Worm (Caenorhabditis elegans) whole organism, late embryonic: ENCODE data around the gene sri-20.

Experiments used
- che-1 ChIP-seq: sonication (generic microtip); optimal IDR thresholded peaks from 2 replicates; lab custom pipeline; 2016; ENCODE audit warnings: mild to moderate bottlenecking, missing genetic modification characterization, missing compliant biosample characterization
- fkh-6 ChIP-seq: sonication (generic microtip); optimal IDR thresholded peaks from 2 replicates; lab custom pipeline; 2016; ENCODE audit warnings: missing genetic modification characterization, missing compliant biosample characterization
- hlh-30 ChIP-seq: sonication (generic microtip); optimal IDR thresholded peaks from 2 replicates; lab custom pipeline; 2017; ENCODE audit warnings: antibody characterized with exemption, missing genetic modification characterization, missing compliant biosample characterization; ENCODE audit not compliant: insufficient read depth
- hlh-8 ChIP-seq: sonication (generic microtip); optimal IDR thresholded peaks from 2 replicates; lab custom pipeline; 2016; ENCODE audit warnings: missing genotype, missing genetic modification characterization, missing compliant biosample characterization
- lim-6 ChIP-seq: sonication (generic microtip); optimal IDR thresholded peaks from 2 replicates; lab custom pipeline; 2016; ENCODE audit warnings: missing genetic modification characterization, missing compliant biosample characterization
- lin-11 ChIP-seq: fragments of 200-800 bp; sonication (Bioruptor generic); optimal IDR thresholded peaks from 2 replicates; lab custom pipeline; 2018; ENCODE audit warnings: mild to moderate bottlenecking, missing genetic modification characterization, missing compliant biosample characterization
- nfya-1 ChIP-seq: sonication (generic microtip); optimal IDR thresholded peaks from 2 replicates; lab custom pipeline; 2017; ENCODE audit warnings: missing genetic modification characterization, mild to moderate bottlenecking, missing compliant biosample characterization, antibody characterized with exemption, moderate library complexity
- nhr-11 ChIP-seq: fragments of 150-350 bp; optimal IDR thresholded peaks from 2 replicates; lab custom pipeline; 2014; ENCODE audit warnings: missing biosample characterization, missing genetic modification characterization
- ref-2 ChIP-seq: sonication (generic microtip); optimal IDR thresholded peaks from 2 replicates; lab custom pipeline; 2016; ENCODE audit warnings: missing genetic modification characterization, missing compliant biosample characterization
- rnt-1 ChIP-seq: sonication (generic microtip); optimal IDR thresholded peaks from 2 replicates; lab custom pipeline; 2016; ENCODE audit warnings: missing genetic modification characterization, missing compliant biosample characterization
- sdc-2 ChIP-seq: sonication (generic microtip); optimal IDR thresholded peaks from 2 replicates; lab custom pipeline; 2016; ENCODE audit warnings: missing genotype, missing genetic modification characterization, missing compliant biosample characterization

DNA sequence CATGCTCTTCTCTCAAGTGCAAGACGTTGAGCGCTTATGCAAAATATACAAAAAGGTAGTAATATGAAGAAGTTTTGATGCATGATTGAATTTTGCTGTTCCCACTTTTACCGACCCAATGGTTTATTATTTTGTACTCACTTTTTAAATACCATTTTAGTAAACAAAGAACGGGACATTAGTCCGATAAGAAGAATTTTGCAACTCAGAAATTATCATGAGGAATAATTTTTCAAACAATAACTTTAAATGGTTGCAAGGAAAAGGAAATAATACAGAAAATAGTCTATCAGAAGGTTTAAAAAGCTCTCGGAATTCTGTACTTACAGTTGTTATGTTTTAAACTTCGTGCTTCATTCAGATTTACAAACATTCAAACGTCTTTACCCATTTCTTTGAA, 46.3 kb downstream of the sri-20 start, which contains the start of gene F15H10.9:
- TF ChIP-seq rnt-1 (tag; lab: Kevin White, UChicago) (no peak), che-1 (tag; lab: Kevin White, UChicago) (no peak), lim-6 (tag; lab: Kevin White, UChicago) (no peak), nhr-11 (tag; lab: Kevin White, UChicago) (no peak), ref-2 (tag; lab: Kevin White, UChicago) (no peak), sdc-2 (no peak), hlh-30 (no peak), fkh-6 (no peak), hlh-8 (tag; lab: Kevin White, UChicago) (no peak), nfya-1 (tag; lab: Kevin White, UChicago) (no peak), lin-11 (no peak)
